Fruit fly (Drosophila melanogaster) S2 (cell line): ENCODE results near the gene CG11857.

Experiments used
- CG8478 ChIP-seq: fragments of >200 bp; optimal IDR thresholded peaks from 2 replicates; lab custom pipeline; 2018
- CTCF ChIP-seq, 2 experiments: fragments of >200 bp; optimal IDR thresholded peaks; 2 replicates each; lab custom pipeline; 2018

Gene CG11857

dm6 chr3R:25279796-25280350 lies 21.2 kb downstream of the CG11857 start, which contains the start of gene CG10514:
Gene CG10514 (minus strand): TSS chr3R:25279846.
- TF ChIP-seq CG8478 (lab: Kevin White, UChicago) (no peak), CTCF (optimal IDR thresholded peaks at IDR 0.05; lab: Kevin White, UChicago) (no peak)

DNA sequence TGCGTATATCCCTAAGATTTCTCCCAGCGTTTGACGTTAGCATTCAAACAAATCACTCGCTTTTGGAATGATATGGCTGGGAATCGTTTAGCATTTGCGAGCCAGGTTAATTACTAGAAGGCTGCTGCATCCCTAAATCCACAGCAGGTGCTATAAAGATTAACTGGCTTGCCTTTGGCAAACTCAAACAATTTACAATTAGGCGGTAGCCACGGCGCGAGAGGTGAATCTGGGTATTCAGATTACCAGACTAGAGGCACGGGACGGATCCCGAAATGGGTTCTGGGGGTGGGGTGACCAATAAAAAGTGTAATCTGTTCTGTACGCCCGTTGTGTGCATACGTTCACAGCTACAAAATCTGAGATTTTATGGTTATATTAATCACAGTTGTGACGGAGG lies 22.5 kb downstream of the CG11857 start, which contains the start of gene CG11892:
Gene CG11892 (plus strand): TSS at position 384 of the 400 bp plus-strand sequence.
- TF ChIP-seq CG8478 (lab: Kevin White, UChicago) (no peak), CTCF (optimal IDR thresholded peaks at IDR 0.05; lab: Kevin White, UChicago) (no peak)

- TF ChIP-seq CG8478 (lab: Kevin White, UChicago) = no peak
- no peak for TF ChIP-seq CTCF (optimal IDR thresholded peaks at IDR 0.05; lab: Kevin White, UChicago)
These were observed 24.5 kb downstream of the CG11857 start, which contains the start of gene CG31300 for dm6 chr3R:25283209-25283670. Gene CG31300 (plus strand): TSS chr3R:25283620.

- TF ChIP-seq CTCF (optimal IDR thresholded peaks at IDR 0.05; lab: Kevin White, UChicago) (no peak), CG8478 (lab: Kevin White, UChicago) (no peak)
These were observed 26.5 kb downstream of the CG11857 start, which contains the start of gene CG31104 for dm6 chr3R:25285173-25285572. Gene CG31104 (plus strand): TSS chr3R:25285473.

DNA sequence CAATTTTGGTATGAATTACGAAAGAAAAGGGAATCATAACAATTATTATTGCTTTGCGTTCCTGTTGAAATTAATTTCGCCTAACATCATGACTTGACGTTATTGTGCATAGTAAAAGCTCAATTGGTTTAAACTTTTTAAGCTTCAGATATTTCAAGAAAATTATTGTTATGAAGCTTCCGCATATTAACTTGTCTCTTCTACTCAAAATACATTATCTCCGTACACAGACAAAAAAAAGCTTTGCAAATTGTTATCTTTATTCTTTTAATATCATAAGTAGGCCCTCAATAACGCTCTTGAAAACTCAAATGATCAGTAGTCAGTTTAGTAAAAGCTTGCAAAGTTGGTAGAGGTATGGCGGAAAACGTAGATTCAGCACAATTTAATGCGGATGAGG lies 28.4 kb downstream of the CG11857 start, which contains the start of gene CG13658:
Gene CG13658 (plus strand): TSS at position 347 of the 400 bp plus-strand sequence.
- no peak for TF ChIP-seq CG8478 (lab: Kevin White, UChicago)
- TF ChIP-seq CTCF (optimal IDR thresholded peaks at IDR 0.05; lab: Kevin White, UChicago) = no peak

dm6 chr3R:25289589-25289988 lies 30.9 kb downstream of the CG11857 start, which contains the start of gene CG11893:
Gene CG11893 (plus strand): TSS chr3R:25289889.
- no peak for TF ChIP-seq CG8478 (lab: Kevin White, UChicago)
- TF ChIP-seq CTCF (optimal IDR thresholded peaks at IDR 0.05; lab: Kevin White, UChicago) = no peak

dm6 chr3R:25292864-25293284 lies 34.2 kb downstream of the CG11857 start, which contains the start of gene CG31098:
Gene CG31098 (minus strand): TSS chr3R:25292977.
- TF ChIP-seq CTCF (optimal IDR thresholded peaks at IDR 0.05; lab: Kevin White, UChicago) (no peak), CG8478 (lab: Kevin White, UChicago) (no peak)

DNA sequence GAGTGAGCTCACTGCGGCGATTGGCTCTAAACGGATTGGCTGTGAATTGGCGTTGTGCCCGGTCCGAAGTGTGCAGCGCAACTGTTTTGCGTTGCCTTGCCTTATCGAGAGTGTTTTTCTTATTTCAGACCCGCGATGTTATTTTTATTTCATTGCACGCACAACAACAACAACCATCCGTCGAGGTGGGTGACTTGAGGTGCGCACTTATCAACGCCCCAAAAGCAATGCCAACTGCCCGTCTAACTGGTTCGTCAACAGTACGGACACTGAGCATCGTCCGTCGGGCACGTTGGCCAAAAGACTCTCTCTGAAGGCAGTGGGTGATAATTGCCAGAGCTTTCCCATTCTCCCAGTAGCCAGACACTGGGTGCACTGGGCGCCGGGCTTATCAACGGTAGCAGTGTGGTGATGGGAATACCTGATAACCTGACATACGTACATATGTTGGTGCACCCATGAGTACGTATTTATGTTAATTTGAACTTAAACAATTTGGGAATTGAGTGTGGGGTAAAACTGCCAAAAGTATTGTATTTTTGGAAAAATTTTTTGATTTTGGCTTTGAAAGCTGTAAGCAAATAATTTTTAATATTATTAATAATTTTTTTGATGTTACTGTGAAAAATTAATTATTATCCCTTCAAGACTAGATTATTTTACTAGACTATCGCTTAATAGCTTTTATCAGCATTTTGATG lies 36.8 kb downstream of the CG11857 start, which contains the start of gene CG31102:
Gene CG31102 (minus strand): TSS at position 275 of the 701 bp plus-strand sequence.
- TF ChIP-seq CTCF (optimal IDR thresholded peaks at IDR 0.05; lab: Kevin White, UChicago) (no peak), CG8478 (lab: Kevin White, UChicago) (no peak)

dm6 chr3R:25297678-25298077 lies 39.0 kb downstream of the CG11857 start, which contains the start of gene CG31097:
Gene CG31097 (minus strand): TSS chr3R:25297778.
- TF ChIP-seq CG8478 (lab: Kevin White, UChicago) (no peak), CTCF (optimal IDR thresholded peaks at IDR 0.05; lab: Kevin White, UChicago) (no peak)

DNA sequence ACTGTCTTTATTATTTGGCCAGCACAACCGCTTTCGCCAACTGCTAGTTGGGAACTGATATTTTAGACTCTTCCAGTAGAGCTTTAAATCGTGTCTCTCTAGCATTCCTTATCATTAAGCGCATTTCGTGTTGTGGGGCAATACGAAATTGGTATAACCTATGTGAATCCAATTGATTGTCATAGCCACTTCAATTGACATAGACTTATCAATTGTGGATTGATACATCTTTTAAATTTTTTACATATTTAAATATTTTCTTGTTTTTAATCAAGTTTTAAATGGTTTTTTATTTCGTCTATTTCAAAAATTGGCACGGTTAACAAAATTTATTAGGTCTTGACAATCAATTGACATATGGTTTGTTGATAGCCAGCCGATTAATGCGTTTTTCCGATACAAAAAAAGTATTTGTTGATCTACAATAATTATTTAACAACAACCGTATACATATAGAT lies 40.8 kb downstream of the CG11857 start, which contains the start of gene CG31288:
Gene CG31288 (minus strand): TSS at position 51 of the 458 bp plus-strand sequence.
- TF ChIP-seq CTCF (optimal IDR thresholded peaks at IDR 0.05; lab: Kevin White, UChicago) (no peak), CG8478 (lab: Kevin White, UChicago) (no peak)

dm6 chr3R:25300575-25300974 lies 41.9 kb downstream of the CG11857 start, which contains the start of gene CG13659:
Gene CG13659 (plus strand): TSS chr3R:25300891.
- TF ChIP-seq CG8478 (lab: Kevin White, UChicago) (no peak), CTCF (optimal IDR thresholded peaks at IDR 0.05; lab: Kevin White, UChicago) (no peak)

DNA sequence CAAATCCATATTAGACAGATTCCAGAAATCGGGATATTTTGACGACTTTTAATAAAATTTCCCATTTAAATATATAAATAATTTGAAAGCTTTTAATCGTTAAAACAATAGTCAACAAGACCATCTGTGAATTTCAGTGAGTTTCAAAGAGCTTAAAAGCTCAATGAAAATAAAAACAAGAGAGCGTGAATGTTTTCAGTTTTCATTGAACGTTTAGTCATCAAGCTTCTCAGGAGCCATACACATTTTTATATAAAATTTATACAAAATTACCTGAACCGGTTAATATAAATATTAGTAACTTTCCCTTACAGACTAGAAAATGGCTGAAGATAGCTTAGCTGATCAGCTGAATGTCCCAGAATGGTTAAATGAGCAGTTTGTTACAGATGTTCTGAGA lies 43.5 kb downstream of the CG11857 start, which contains the start of gene CG31370:
Gene CG31370 (plus strand): TSS at position 226 of the 400 bp plus-strand sequence.
- TF ChIP-seq CTCF (optimal IDR thresholded peaks at IDR 0.05; lab: Kevin White, UChicago) (no peak), CG8478 (lab: Kevin White, UChicago) (no peak)

DNA sequence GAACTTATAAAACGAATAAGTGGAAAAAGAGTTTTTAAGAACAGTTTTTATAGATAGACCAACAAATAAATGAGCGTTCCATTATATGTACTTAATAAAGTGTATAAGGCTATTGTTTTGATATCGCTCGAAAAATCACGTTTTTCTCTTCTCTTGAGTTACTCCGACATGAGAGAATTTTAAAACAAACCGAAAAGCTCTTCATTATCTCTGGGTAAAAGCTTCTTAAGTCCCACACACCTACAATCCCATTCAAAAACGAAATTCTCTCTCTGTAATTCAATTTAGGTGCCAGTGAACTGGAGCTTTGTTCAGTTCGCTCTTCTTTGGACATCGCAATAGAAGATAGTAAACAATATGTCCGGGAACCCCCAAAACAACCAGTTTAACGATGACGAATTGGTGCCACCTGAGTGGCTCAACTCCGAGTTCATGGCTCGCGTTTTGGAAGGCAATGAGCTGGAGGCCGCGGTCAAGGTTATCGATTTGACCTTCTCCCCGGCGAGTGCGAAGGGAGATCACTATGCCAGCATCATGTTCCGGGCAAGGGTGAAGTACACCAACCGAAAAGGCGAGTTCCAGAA lies 45.3 kb downstream of the CG11857 start, which contains the start of gene CG31436:
Gene CG31436 (plus strand): TSS at position 281 of the 584 bp plus-strand sequence.
- TF ChIP-seq CTCF (optimal IDR thresholded peaks at IDR 0.05; lab: Kevin White, UChicago) = no peak
- TF ChIP-seq CG8478 (lab: Kevin White, UChicago) = no peak
